Fruit fly (Drosophila melanogaster) whole organism, embryonic: ENCODE data around the gene CG1575.

Source experiments
- Aef1 ChIP-seq: fragments of 200-800 bp; sonication (Bioruptor generic); IDR thresholded peaks from 3 replicates; pipeline ENCODE4 v1.3.6; 2022; ENCODE audit warnings: missing biosample characterization, missing genetic modification characterization
- Asciz ChIP-seq: fragments of 200-800 bp; sonication (Bioruptor generic); optimal IDR thresholded peaks from 2 replicates; lab custom pipeline; 2017; ENCODE audit warnings: missing biosample characterization, mild to moderate bottlenecking, missing genetic modification characterization, missing genetic modification reagents
- B-H1 ChIP-seq: fragments of 200-800 bp; sonication (Bioruptor generic); IDR thresholded peaks from 3 replicates; pipeline ENCODE4 v1.3.6; 2022; ENCODE audit warnings: missing biosample characterization, missing genetic modification characterization
- Blimp-1 ChIP-seq: fragments of 200-800 bp; sonication (Bioruptor generic); optimal IDR thresholded peaks from 3 replicates; lab custom pipeline; 2018; ENCODE audit warnings: missing biosample characterization, missing genetic modification characterization, mild to moderate bottlenecking, moderate library complexity, missing genetic modification reagents
- CG10321 ChIP-seq: fragments of 200-800 bp; sonication (Bioruptor generic); IDR thresholded peaks from 2 replicates; pipeline ENCODE4 v1.3.6; 2022; ENCODE audit warnings: missing biosample characterization, missing genetic modification characterization
- CG10959 ChIP-seq: fragments of 200-800 bp; sonication (Bioruptor generic); IDR thresholded peaks from 2 replicates; pipeline ENCODE4 v1.3.6; 2022; ENCODE audit warnings: missing biosample characterization, missing genetic modification characterization
- CG11456 ChIP-seq: fragments of 200-800 bp; sonication (Bioruptor generic); IDR thresholded peaks from 3 replicates; pipeline ENCODE4 v1.3.6; 2022; ENCODE audit warnings: missing biosample characterization, missing genetic modification characterization
- CG11696 ChIP-seq: fragments of 200-800 bp; sonication (Bioruptor generic); IDR thresholded peaks from 2 replicates; pipeline ENCODE4 v1.3.6; 2022; ENCODE audit warnings: missing biosample characterization, missing genetic modification characterization
- CG12391 ChIP-seq: fragments of 200-800 bp; sonication (Bioruptor generic); optimal IDR thresholded peaks from 3 replicates; lab custom pipeline; 2018; ENCODE audit warnings: missing biosample characterization, mild to moderate bottlenecking, missing genetic modification characterization, moderate library complexity
- CG14710 ChIP-seq: fragments of 200-800 bp; sonication (Bioruptor generic); optimal IDR thresholded peaks from 3 replicates; lab custom pipeline; 2019; ENCODE audit warnings: missing biosample characterization, mild to moderate bottlenecking, missing genetic modification characterization, moderate library complexity
- CG15696 ChIP-seq: fragments of 200-800 bp; sonication (Bioruptor generic); optimal IDR thresholded peaks from 2 replicates; lab custom pipeline; 2019; ENCODE audit warnings: missing biosample characterization, mild to moderate bottlenecking, missing genetic modification characterization, moderate library complexity
- CG17328 ChIP-seq: fragments of 200-800 bp; sonication (Bioruptor generic); IDR thresholded peaks from 2 replicates; pipeline ENCODE4 v1.3.6; 2022; ENCODE audit warnings: missing biosample characterization, missing genetic modification characterization
- CG2202 ChIP-seq: fragments of 200-800 bp; sonication (Bioruptor generic); optimal IDR thresholded peaks from 2 replicates; lab custom pipeline; 2018; ENCODE audit warnings: missing biosample characterization, mild to moderate bottlenecking, missing genetic modification characterization
- CG3838 ChIP-seq: fragments of 200-800 bp; sonication (Bioruptor generic); optimal IDR thresholded peaks from 3 replicates; lab custom pipeline; 2016; ENCODE audit warnings: missing biosample characterization, missing genetic modification characterization
- CG4328 ChIP-seq: fragments of 200-800 bp; sonication (Bioruptor generic); optimal IDR thresholded peaks from 3 replicates; lab custom pipeline; 2017; ENCODE audit warnings: missing biosample characterization, missing genetic modification reagents, missing genetic modification characterization
- CG4820 ChIP-seq: fragments of 200-800 bp; sonication (Bioruptor generic); optimal IDR thresholded peaks from 3 replicates; lab custom pipeline; 2016; ENCODE audit warnings: missing biosample characterization, missing genetic modification characterization
- CG5180 ChIP-seq: fragments of 200-800 bp; sonication (Bioruptor generic); optimal IDR thresholded peaks from 3 replicates; lab custom pipeline; 2017; ENCODE audit warnings: missing biosample characterization, missing genetic modification characterization, mild to moderate bottlenecking, moderate library complexity, missing genetic modification reagents
- CG9437 ChIP-seq: fragments of 200-800 bp; sonication (Bioruptor generic); optimal IDR thresholded peaks from 2 replicates; lab custom pipeline; 2018; ENCODE audit warnings: missing biosample characterization, mild to moderate bottlenecking, missing genetic modification characterization
- CG9932 ChIP-seq: fragments of 200-800 bp; sonication (Bioruptor generic); IDR thresholded peaks from 2 replicates; pipeline ENCODE4 v1.3.6; 2022; ENCODE audit warnings: missing biosample characterization, missing genetic modification characterization
- CoRest ChIP-seq: fragments of 200-800 bp; sonication (Bioruptor generic); optimal IDR thresholded peaks from 3 replicates; lab custom pipeline; 2018; ENCODE audit warnings: missing biosample characterization, mild to moderate bottlenecking, missing genetic modification characterization, moderate library complexity
- CrebB ChIP-seq: fragments of 200-800 bp; sonication (Bioruptor generic); optimal IDR thresholded peaks from 3 replicates; lab custom pipeline; 2018; ENCODE audit warnings: missing biosample characterization, mild to moderate bottlenecking, missing genetic modification characterization
- D19A ChIP-seq: fragments of 200-800 bp; optimal IDR thresholded peaks from 3 replicates; lab custom pipeline; 2019; ENCODE audit warnings: missing biosample characterization, mild to moderate bottlenecking, missing genetic modification characterization, moderate library complexity
- Dll ChIP-seq: fragments of 200-800 bp; sonication (Bioruptor generic); IDR thresholded peaks from 4 replicates; pipeline ENCODE4 v1.3.6; 2022; ENCODE audit warnings: missing biosample characterization, missing genetic modification characterization; ENCODE audit not compliant: partially characterized antibody
- Hr3 ChIP-seq: fragments of 200-800 bp; sonication (Bioruptor generic); optimal IDR thresholded peaks from 3 replicates; lab custom pipeline; 2016; ENCODE audit warnings: missing biosample characterization, missing genetic modification characterization
- Lhr ChIP-seq: fragments of 200-800 bp; sonication (Bioruptor generic); optimal IDR thresholded peaks from 3 replicates; lab custom pipeline; 2017; ENCODE audit warnings: mild to moderate bottlenecking, missing biosample characterization, missing genetic modification reagents, missing genetic modification characterization
- Max ChIP-seq: fragments of 200-800 bp; sonication (Bioruptor generic); optimal IDR thresholded peaks from 2 replicates; lab custom pipeline; 2016; ENCODE audit warnings: missing biosample characterization, mild to moderate bottlenecking, missing genetic modification characterization
- NK7.1 ChIP-seq: fragments of 200-800 bp; sonication (Bioruptor generic); optimal IDR thresholded peaks from 3 replicates; lab custom pipeline; 2016; ENCODE audit warnings: missing biosample characterization, missing genetic modification characterization
- Nf-YB ChIP-seq: fragments of 200-800 bp; sonication (Bioruptor generic); optimal IDR thresholded peaks from 3 replicates; lab custom pipeline; 2019; ENCODE audit warnings: missing biosample characterization, mild to moderate bottlenecking, missing genetic modification characterization, moderate library complexity
- Six4 ChIP-seq: fragments of 200-800 bp; sonication (Bioruptor generic); optimal IDR thresholded peaks from 2 replicates; lab custom pipeline; 2016; ENCODE audit warnings: missing biosample characterization, missing genetic modification characterization
- ara ChIP-seq: fragments of 200-800 bp; sonication (Bioruptor generic); IDR thresholded peaks from 2 replicates; pipeline ENCODE4 v1.3.6; 2022; ENCODE audit warnings: missing biosample characterization, missing genetic modification characterization
- bab2 ChIP-seq: fragments of 200-800 bp; sonication (Bioruptor generic); optimal IDR thresholded peaks from 2 replicates; lab custom pipeline; 2016; ENCODE audit warnings: missing biosample characterization, missing genetic modification characterization
- croc ChIP-seq: fragments of 200-800 bp; sonication (Bioruptor generic); conservative IDR thresholded peaks from 3 replicates; pipeline ENCODE4 v1.3.6; 2022; ENCODE audit warnings: missing biosample characterization, missing genetic modification characterization
- dmrt11E ChIP-seq: fragments of 200-800 bp; sonication (Bioruptor generic); optimal IDR thresholded peaks from 3 replicates; lab custom pipeline; 2018; ENCODE audit warnings: missing biosample characterization, mild to moderate bottlenecking, missing genetic modification characterization, moderate library complexity
- eve ChIP-seq, 2 experiments: fragments of >200 bp; optimal IDR thresholded peaks; 2 replicates each; lab custom pipeline; 2017; ENCODE audit warnings: missing biosample characterization in 2 of 2, missing genetic modification characterization in 2 of 2
- gem ChIP-seq: fragments of 200-800 bp; sonication (Bioruptor generic); optimal IDR thresholded peaks from 2 replicates; lab custom pipeline; 2019; ENCODE audit warnings: missing biosample characterization, mild to moderate bottlenecking, missing genetic modification characterization, moderate library complexity
- grau ChIP-seq: fragments of 200-800 bp; optimal IDR thresholded peaks from 3 replicates; lab custom pipeline; 2019; ENCODE audit warnings: missing biosample characterization, mild to moderate bottlenecking, missing genetic modification characterization, moderate library complexity
- gsb ChIP-seq: fragments of 200-800 bp; sonication (Bioruptor generic); IDR thresholded peaks from 2 replicates; pipeline ENCODE4 v1.3.6; 2022; ENCODE audit warnings: missing biosample characterization, missing genetic modification characterization
- her ChIP-seq: fragments of 200-800 bp; sonication (Bioruptor generic); optimal IDR thresholded peaks from 2 replicates; lab custom pipeline; 2016; ENCODE audit warnings: missing biosample characterization, missing genetic modification characterization
- hth ChIP-seq: fragments of >200 bp; optimal IDR thresholded peaks from 2 replicates; lab custom pipeline; 2017; ENCODE audit warnings: inconsistent platforms
- oc ChIP-seq: fragments of 200-800 bp; sonication (Bioruptor generic); optimal IDR thresholded peaks from 2 replicates; lab custom pipeline; 2018; ENCODE audit warnings: missing biosample characterization, mild to moderate bottlenecking, missing genetic modification characterization, moderate library complexity
- onecut ChIP-seq: fragments of 200-800 bp; sonication (Bioruptor generic); IDR thresholded peaks from 2 replicates; pipeline ENCODE4 v1.3.6; 2022; ENCODE audit warnings: missing biosample characterization, missing genetic modification characterization
- otp ChIP-seq: fragments of 200-800 bp; sonication (Bioruptor generic); IDR thresholded peaks from 3 replicates; pipeline ENCODE4, ENCODE4 v1.3.6; 2022; ENCODE audit warnings: missing biosample characterization, missing genetic modification characterization
- pnt ChIP-seq: fragments of 200-800 bp; sonication (Bioruptor generic); optimal IDR thresholded peaks from 3 replicates; lab custom pipeline; 2016; ENCODE audit warnings: missing biosample characterization, missing genetic modification characterization
- sc ChIP-seq, 3 experiments: fragments of >200 bp in 2 of 3; fragments of 200-800 bp in 1 of 3; sonication (Bioruptor generic) in 1 of 3; optimal IDR thresholded peaks; 2 replicates in 2 of 3; 3 replicates in 1 of 3; lab custom pipeline; 2017; ENCODE audit warnings: mild to moderate bottlenecking in 1 of 3, missing biosample characterization in 1 of 3, missing genetic modification characterization in 1 of 3, missing genetic modification reagents in 1 of 3
- sim ChIP-seq: fragments of 200-800 bp; sonication (Bioruptor generic); IDR thresholded peaks from 2 replicates; pipeline ENCODE4 v1.3.6; 2022; ENCODE audit warnings: missing biosample characterization, missing genetic modification characterization
- slou ChIP-seq: fragments of 200-800 bp; sonication (Bioruptor generic); optimal IDR thresholded peaks from 3 replicates; lab custom pipeline; 2016; ENCODE audit warnings: missing biosample characterization, missing genetic modification characterization
- trem ChIP-seq: fragments of 200-800 bp; optimal IDR thresholded peaks from 3 replicates; lab custom pipeline; 2019; ENCODE audit warnings: missing biosample characterization, mild to moderate bottlenecking, missing genetic modification characterization, moderate library complexity
- tx ChIP-seq: fragments of 200-800 bp; sonication (Bioruptor generic); optimal IDR thresholded peaks from 2 replicates; lab custom pipeline; 2016; ENCODE audit warnings: missing biosample characterization, missing genetic modification characterization
- z ChIP-seq: fragments of 200-800 bp; sonication (Bioruptor generic); IDR thresholded peaks from 3 replicates; pipeline ENCODE4 v1.3.6; 2022; ENCODE audit warnings: missing biosample characterization, missing genetic modification characterization

CG1575 gene

DNA sequence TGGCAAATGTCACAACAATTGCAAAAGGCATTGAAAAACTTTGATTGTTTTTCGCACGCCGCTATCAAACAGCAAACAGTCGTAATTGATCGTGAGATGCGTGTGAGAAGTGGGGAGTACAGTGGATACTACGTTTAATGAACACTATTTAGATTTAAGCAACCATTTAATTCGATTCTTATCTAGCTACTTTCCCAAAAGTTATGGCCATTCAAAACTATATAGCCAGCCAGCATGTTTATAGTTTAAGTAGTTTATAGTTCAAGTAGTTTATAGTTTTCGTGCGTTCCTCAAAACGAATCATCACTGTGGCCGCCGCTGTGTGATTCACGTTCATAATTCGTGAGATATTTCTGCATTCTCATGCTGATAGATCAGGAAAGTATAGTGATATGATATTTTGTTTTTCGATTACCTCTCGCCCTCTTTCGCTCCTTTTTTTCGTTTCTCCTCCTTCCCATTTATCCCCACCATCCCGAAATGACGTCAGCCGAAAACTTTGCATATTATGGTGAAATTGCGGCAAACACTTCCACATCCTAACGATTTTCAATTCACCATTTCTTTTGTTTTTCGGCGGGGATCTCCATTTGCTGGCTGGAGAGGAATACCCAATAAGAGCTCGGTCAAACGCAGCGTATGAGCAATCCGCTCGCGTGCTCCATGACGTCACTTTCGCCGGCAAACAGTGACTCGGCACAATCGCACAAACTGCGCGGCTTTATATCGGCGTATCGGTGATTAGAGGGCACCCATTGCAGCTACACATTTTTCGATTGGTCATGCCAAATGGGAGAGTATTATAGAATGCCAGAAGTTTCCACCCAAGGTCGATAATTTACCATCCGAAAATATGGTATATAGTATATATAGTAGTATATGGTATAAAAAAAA lies 3.2 kb upstream of the CG1575 start (continued):
- TF ChIP-seq Asciz (GFP tag; lab: Kevin White, UChicago) (no peak), CG11456 (GFP tag; lab: Robert Waterston, UW) (peak; percentile 72; the same call in 2 of the 3 replicates), CG3838 (GFP tag; lab: Kevin White, UChicago) (no peak), gsb (GFP tag; lab: Robert Waterston, UW) (peak; percentile 58; the same call in 1 of the 2 replicates), CG9932 (GFP tag; lab: Robert Waterston, UW) (peak; percentile 74), sc (optimal IDR thresholded peaks at IDR 0.05; lab: Kevin White, UChicago) (no peak), sc (GFP tag; optimal IDR thresholded peaks at IDR 0.05; lab: Kevin White, UChicago) (no peak), pnt (GFP tag; lab: Kevin White, UChicago) (no peak), Hr3 (GFP tag; lab: Kevin White, UChicago) (no peak), CG11696 (GFP tag; lab: Robert Waterston, UW) (no peak), oc (tag; lab: Kevin White, UChicago) (no peak), hth (lab: Kevin White, UChicago) (no peak), Nf-YB (GFP tag; lab: Kevin White, UChicago) (no peak), CG5180 (GFP tag; lab: Kevin White, UChicago) (no peak), CG4328 (GFP tag; lab: Kevin White, UChicago) (no peak), CG10959 (no peak), bab2 (peak; percentile 52), CG9437 (no peak), CG17328 (GFP tag; lab: Robert Waterston, UW) (peak; percentile 52), sim (no peak), gem (tag; lab: Kevin White, UChicago) (peak; percentile 74), CG4820 (GFP tag; lab: Kevin White, UChicago) (peak; percentile 12), CoRest (tag; lab: Kevin White, UChicago) (peak; percentile 70), D19A (tag; lab: Kevin White, UChicago) (peak; percentile 11), Lhr (GFP tag; lab: Kevin White, UChicago) (no peak), onecut (no peak), Max (GFP tag; lab: Kevin White, UChicago) (no peak), CG2202 (tag; lab: Kevin White, UChicago) (no peak), CrebB (peak; percentile 51), slou (GFP tag; lab: Kevin White, UChicago) (no peak), Aef1 (GFP tag; lab: Robert Waterston, UW) (peak; percentile 43; the same call in 1 of the 3 replicates), otp (GFP tag; lab: Robert Waterston, UW) (no peak), trem (no peak), her (GFP tag; lab: Kevin White, UChicago) (peak; percentile 63), ara (no peak), NK7.1 (GFP tag; lab: Kevin White, UChicago) (peak; percentile 18), eve (GFP tag; optimal IDR thresholded peaks at IDR 0.05; lab: Kevin White, UChicago) (no peak), Blimp-1 (GFP tag; lab: Kevin White, UChicago) (peak; percentile 17), B-H1 (GFP tag; lab: Robert Waterston, UW) (peak; percentile 34; the same call in 1 of the 3 replicates), CG14710 (tag; lab: Kevin White, UChicago) (no peak), z (no peak), dmrt11E (tag; lab: Kevin White, UChicago) (no peak), CG12391 (tag; lab: Kevin White, UChicago) (peak; percentile 44), grau (tag; lab: Kevin White, UChicago) (peak; percentile 93), Six4 (no peak), CG10321 (no peak), Dll (GFP tag; lab: Robert Waterston, UW) (no peak), croc (GFP tag; lab: Robert Waterston, UW) (no peak), tx (peak; percentile 43), CG15696 (tag; lab: Kevin White, UChicago) (no peak)
